Fruit fly (Drosophila melanogaster) S2 (cell line): ENCODE results near the gene CG2972.

Source experiments
- CG8478 ChIP-seq: fragments of >200 bp; optimal IDR thresholded peaks from 2 replicates; lab custom pipeline; 2018
- CTCF ChIP-seq, 2 experiments: fragments of >200 bp; optimal IDR thresholded peaks; 2 replicates each; lab custom pipeline; 2018

Gene CG2972

dm6 chrX:10088023-10088913, 5.3 kb downstream of the CG2972 start:
- TF ChIP-seq CTCF (optimal IDR thresholded peaks at IDR 0.05; lab: Kevin White, UChicago): no peak
- TF ChIP-seq CG8478 (lab: Kevin White, UChicago): no peak

DNA sequence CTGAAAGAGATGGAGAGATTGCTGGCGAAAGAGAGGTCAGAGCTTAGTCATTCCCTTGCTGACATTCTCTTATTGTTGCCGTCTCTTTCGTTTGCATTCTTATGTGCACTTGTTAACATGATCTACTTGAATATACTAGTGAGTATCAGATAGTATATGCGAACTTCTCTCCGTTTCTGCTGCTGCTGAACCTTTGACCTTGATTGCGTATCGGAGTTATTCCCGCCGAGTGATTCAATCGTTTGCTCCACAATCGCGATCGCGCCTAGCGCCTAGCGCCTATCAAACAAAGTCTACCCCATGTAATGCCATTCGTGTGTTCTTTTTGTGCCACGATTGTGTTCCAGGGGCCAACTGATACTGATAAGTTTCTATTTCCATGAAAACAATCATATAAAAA, 6.2 kb downstream of the CG2972 start:
- TF ChIP-seq CTCF (optimal IDR thresholded peaks at IDR 0.05; lab: Kevin White, UChicago): no peak

- no peak for TF ChIP-seq CG8478 (lab: Kevin White, UChicago)
- TF ChIP-seq CTCF (optimal IDR thresholded peaks at IDR 0.05; lab: Kevin White, UChicago): no peak
These were observed 9.8 kb downstream of the CG2972 start for dm6 chrX:10092796-10093195.

- TF ChIP-seq CTCF (optimal IDR thresholded peaks at IDR 0.05; lab: Kevin White, UChicago) (no peak), CG8478 (lab: Kevin White, UChicago) (no peak)
These were observed 20.7 kb downstream of the CG2972 start for dm6 chrX:10103569-10104083.

dm6 chrX:10104477-10104876, 21.5 kb downstream of the CG2972 start:
- TF ChIP-seq CG8478 (lab: Kevin White, UChicago): no peak
- TF ChIP-seq CTCF (optimal IDR thresholded peaks at IDR 0.05; lab: Kevin White, UChicago): no peak

dm6 chrX:10105701-10106307, 22.9 kb downstream of the CG2972 start:
- no peak for TF ChIP-seq CTCF (optimal IDR thresholded peaks at IDR 0.05; lab: Kevin White, UChicago)
- TF ChIP-seq CG8478 (lab: Kevin White, UChicago): no peak

- no peak for TF ChIP-seq CG8478 (lab: Kevin White, UChicago)
- no peak for TF ChIP-seq CTCF (optimal IDR thresholded peaks at IDR 0.05; lab: Kevin White, UChicago)
These were observed 23.7 kb downstream of the CG2972 start for dm6 chrX:10106562-10107147.

DNA sequence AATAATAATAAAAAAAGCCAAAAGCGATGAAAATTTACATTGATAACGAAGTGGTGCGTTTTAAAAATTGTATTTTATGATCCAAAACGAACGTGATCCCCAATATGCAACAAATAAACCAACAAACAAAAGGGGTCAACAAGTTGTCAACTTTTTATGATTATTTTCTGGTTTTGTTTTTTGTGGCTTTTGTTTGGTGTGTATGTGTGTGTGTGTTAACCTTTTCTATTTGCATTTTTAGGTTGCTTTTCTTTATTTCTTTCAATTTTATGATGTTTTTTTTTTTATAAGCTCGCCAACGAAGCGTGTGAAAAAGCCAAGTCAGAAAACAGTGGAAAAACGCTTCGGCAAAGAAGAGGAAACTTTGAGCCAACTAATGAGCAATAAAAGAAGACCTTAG, 25.3 kb downstream of the CG2972 start:
- no peak for TF ChIP-seq CTCF (optimal IDR thresholded peaks at IDR 0.05; lab: Kevin White, UChicago)
- no peak for TF ChIP-seq CG8478 (lab: Kevin White, UChicago)

- no peak for TF ChIP-seq CTCF (optimal IDR thresholded peaks at IDR 0.05; lab: Kevin White, UChicago)
- no peak for TF ChIP-seq CG8478 (lab: Kevin White, UChicago)
These were observed 27.9 kb downstream of the CG2972 start for dm6 chrX:10110898-10111297.

DNA sequence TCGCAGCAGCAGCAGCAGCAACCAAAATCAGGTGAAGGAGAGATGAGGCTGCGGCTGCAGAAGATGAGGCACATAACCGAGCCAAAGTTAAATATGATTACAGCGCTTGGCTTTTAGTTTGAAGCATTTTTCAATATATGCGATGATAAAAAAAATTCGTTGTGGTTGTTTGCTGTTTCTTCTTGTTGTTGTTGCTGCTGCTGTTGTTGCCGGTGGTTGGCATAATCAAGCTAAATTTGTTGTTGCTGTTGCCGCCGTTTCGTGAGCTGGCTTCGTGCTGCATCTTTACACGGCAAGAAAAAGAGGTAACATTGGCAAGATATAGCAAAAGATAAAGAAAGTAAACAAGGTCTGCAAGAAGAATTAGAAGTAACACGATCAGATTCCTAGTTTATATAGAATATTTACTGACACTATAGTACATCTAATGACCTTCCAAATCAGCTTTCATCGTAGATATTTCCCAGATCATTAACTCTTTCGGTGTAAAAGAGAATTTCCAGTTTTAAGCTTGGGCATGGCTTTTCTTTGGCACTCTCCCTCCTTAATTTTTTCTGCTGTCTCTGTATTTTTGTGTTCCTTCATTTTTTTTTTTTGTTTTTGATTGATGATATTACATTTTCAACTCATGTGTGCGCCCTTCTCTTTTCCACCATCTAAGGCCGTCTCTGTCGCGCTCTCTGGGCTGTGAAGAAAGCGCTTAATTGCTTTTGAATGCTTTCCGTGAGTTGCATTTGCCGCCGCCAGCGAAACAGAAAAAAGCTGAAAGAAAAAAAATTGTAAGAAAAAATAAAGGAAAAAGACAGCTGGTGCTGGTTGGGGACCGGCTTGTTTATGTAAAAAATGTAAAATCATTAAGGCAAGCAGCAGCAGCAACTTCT, 31.2 kb downstream of the CG2972 start:
- TF ChIP-seq CG8478 (lab: Kevin White, UChicago) (no peak), CTCF (optimal IDR thresholded peaks at IDR 0.05; lab: Kevin White, UChicago) (no peak)

DNA sequence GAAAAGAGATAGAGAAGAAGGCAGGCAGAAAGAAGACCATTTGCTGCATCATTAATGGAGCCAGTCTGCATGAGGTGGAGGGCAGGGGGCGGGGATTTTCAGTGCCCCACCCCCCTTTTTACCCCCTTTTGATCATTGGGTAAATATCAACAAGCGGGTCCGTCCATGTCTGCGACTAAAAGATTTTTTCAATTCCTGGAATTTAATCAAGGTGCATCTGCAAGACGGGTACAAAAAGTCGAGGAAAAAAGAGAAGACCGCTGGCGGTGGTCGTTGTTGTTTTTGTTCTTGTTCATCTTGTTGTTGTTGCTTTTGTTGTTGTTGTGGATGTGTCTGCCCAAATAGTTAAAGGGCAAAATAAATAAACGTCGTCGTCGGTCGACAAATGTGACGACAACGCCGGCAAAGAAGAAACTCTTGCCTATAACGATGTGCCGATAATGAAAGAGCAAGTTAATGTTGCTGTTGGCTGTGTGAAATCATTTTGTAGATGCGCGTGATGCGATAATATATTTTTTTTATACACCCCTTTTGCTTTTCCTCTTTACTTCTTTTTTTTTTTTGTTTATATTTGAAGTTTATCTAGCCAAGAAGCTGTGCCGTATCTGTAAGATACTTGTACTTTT, 32.7 kb downstream of the CG2972 start:
- no peak for TF ChIP-seq CTCF (optimal IDR thresholded peaks at IDR 0.05; lab: Kevin White, UChicago)
- TF ChIP-seq CG8478 (lab: Kevin White, UChicago): no peak

dm6 chrX:10118333-10118732, 35.4 kb downstream of the CG2972 start:
- TF ChIP-seq CTCF (optimal IDR thresholded peaks at IDR 0.05; lab: Kevin White, UChicago) (no peak), CG8478 (lab: Kevin White, UChicago) (no peak)

dm6 chrX:10125629-10126028, 42.7 kb downstream of the CG2972 start:
- TF ChIP-seq CTCF (optimal IDR thresholded peaks at IDR 0.05; lab: Kevin White, UChicago) (no peak), CG8478 (lab: Kevin White, UChicago) (no peak)

DNA sequence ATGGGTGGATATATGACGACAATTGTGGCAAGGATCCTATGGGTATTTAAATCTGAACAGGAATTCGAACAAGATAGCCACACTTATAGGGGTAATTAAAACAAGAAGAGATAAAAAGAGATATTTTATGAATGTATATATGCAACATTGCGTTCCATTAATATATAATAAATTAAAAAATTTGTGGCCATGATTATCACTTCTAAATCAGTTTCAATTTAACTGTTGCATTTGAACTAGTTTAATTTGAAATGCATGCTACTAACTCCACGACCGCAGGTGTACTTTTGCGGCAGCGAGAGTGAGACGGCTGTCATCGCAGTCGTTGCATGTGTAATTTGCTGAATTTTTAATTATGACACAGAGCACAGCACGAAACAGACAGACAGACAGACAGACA, 44.2 kb downstream of the CG2972 start:
- TF ChIP-seq CTCF (optimal IDR thresholded peaks at IDR 0.05; lab: Kevin White, UChicago) (no peak), CG8478 (lab: Kevin White, UChicago) (no peak)
